Worm (Caenorhabditis elegans): ENCODE data around the gene nmur-1.

nmur-1 gene

DNA sequence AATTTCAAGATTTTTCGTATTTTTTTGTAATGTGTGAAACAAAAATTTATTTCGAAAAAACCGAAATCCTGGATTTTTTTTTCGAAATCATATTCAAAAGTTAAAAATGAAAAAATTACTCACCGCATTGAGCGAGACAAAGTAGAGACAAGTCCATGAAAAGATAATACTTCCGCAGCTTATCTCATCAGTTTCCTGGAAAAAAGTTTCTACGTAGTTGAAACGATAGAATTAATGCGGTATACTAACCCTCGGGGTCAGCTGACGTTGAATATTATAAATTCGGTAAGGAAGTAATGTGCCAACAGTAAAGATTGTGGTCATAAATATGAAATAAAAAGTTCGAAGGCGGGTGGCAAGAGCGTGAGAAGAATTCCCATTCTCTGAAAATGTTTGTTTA is 22.8 kb upstream of the nmur-1 start:
- TF ChIP-seq saeg-2 (GFP tag; IDR thresholded peaks at IDR 0.05), result no peak
- TF ChIP-seq nhr-41 (GFP tag; IDR thresholded peaks at IDR 0.05), result no peak
- TF ChIP-seq ceh-44 (GFP tag; IDR thresholded peaks at IDR 0.05), result no peak
- no peak for TF ChIP-seq hmg-1.1 (GFP tag; IDR thresholded peaks at IDR 0.05)
- no peak for TF ChIP-seq gei-8 (GFP tag; optimal IDR thresholded peaks at IDR 0.05)
- no peak for TF ChIP-seq zag-1 (tag; optimal IDR thresholded peaks at IDR 0.05)

DNA sequence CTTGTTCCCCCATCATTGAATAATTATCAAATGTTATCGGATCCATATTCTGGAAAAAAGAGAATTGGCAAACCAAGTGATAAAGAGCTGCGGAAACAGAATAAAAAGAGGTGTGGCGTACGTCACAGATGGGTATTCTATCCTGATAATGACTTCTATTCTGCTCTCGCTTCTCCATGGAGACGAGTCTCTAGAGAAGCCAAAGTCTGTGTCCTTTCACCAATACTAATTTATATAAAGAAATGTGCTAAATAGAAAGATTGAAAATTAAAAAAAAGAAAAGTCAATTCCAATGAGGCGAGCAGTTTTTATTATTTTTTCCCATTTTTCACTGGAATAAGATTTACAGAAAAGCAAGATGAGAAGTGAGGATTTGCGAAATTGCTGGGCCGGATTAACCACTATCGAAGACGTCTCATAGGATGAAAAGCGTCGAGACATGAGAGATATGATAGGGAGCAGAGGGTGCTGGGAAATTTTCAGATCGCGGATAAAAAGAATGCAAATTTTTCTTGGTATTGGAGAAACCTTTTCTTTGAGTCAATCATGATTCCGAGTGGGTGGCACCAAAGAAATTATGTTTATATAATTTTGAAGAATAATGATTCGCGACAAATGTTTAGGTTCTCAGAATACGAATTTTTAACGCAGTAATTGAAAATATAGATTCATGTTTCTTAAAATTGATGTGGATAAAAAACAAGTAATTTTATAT is 19.5 kb upstream of the nmur-1 start, which contains the start of gene aexr-3:
Gene aexr-3 (minus strand): TSS at position 51 of the 715 bp plus-strand sequence.
- no peak for TF ChIP-seq nhr-77 (tag; optimal IDR thresholded peaks at IDR 0.05)
- TF ChIP-seq lin-29 (GFP tag; IDR thresholded peaks at IDR 0.05), result no peak
- TF ChIP-seq F26F4.8 (GFP tag; conservative IDR thresholded peaks at IDR 0.05), result no peak
- no peak for TF ChIP-seq ztf-7 (tag; optimal IDR thresholded peaks at IDR 0.05)
- TF ChIP-seq aha-1 (tag), result peak; percentile 11
- TF ChIP-seq F44E2.7 (GFP tag; IDR thresholded peaks at IDR 0.05), result no peak
- TF ChIP-seq nhr-48 (tag; optimal IDR thresholded peaks at IDR 0.05), result no peak
- no peak for TF ChIP-seq zfp-3 (GFP tag; conservative IDR thresholded peaks at IDR 0.05)
- TF ChIP-seq hmg-1.1 (GFP tag; IDR thresholded peaks at IDR 0.05), result no peak
- no peak for TF ChIP-seq snpc-1.2 (GFP tag; IDR thresholded peaks at IDR 0.05)
- no peak for TF ChIP-seq Y48G9A.11 (GFP tag; IDR thresholded peaks at IDR 0.05)
- TF ChIP-seq unc-62 (GFP tag; optimal IDR thresholded peaks at IDR 0.05 in 1 of 2), result peak in 1 of 2 experiments; percentile 47
- no peak for TF ChIP-seq unc-62 (tag; optimal IDR thresholded peaks at IDR 0.05)
- TF ChIP-seq tag-97 (GFP tag; IDR thresholded peaks at IDR 0.05), result no peak
- TF ChIP-seq nhr-11 (tag; optimal IDR thresholded peaks at IDR 0.05), result peak; percentile 17
- no peak for TF ChIP-seq mdt-29 (GFP tag; IDR thresholded peaks at IDR 0.05)
- TF ChIP-seq hif-1 (tag; optimal IDR thresholded peaks at IDR 0.05), result no peak
- TF ChIP-seq snpc-4 (tag; optimal IDR thresholded peaks at IDR 0.05), result no peak

DNA sequence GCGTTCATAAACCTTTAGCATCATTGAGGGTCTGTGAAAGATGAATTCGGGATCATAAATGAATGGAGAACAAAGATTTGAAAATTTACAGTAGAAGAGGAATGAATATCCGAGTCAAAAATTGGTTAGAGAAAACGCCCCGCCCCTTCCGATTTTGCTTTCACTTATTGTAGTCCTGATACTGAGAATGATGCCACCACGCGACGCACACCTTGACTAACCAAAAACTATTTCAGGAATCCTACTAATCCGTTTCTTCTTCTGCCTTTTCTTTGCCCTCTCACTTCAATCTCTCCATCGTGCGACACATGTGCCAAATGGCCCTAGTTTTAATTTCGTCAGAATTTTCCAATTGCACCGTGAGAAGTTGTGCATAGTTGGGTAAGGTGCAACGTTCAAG is 17.3 kb upstream of the nmur-1 start:
- TF ChIP-seq aha-1 (tag) (peak; percentile 36), arid-1 (GFP tag; conservative IDR thresholded peaks at IDR 0.05) (no peak), unc-62 (GFP tag; optimal IDR thresholded peaks at IDR 0.05 in 1 of 2) (peak in 1 of 2 experiments; percentile 79), unc-62 (tag; optimal IDR thresholded peaks at IDR 0.05) (no peak)

DNA sequence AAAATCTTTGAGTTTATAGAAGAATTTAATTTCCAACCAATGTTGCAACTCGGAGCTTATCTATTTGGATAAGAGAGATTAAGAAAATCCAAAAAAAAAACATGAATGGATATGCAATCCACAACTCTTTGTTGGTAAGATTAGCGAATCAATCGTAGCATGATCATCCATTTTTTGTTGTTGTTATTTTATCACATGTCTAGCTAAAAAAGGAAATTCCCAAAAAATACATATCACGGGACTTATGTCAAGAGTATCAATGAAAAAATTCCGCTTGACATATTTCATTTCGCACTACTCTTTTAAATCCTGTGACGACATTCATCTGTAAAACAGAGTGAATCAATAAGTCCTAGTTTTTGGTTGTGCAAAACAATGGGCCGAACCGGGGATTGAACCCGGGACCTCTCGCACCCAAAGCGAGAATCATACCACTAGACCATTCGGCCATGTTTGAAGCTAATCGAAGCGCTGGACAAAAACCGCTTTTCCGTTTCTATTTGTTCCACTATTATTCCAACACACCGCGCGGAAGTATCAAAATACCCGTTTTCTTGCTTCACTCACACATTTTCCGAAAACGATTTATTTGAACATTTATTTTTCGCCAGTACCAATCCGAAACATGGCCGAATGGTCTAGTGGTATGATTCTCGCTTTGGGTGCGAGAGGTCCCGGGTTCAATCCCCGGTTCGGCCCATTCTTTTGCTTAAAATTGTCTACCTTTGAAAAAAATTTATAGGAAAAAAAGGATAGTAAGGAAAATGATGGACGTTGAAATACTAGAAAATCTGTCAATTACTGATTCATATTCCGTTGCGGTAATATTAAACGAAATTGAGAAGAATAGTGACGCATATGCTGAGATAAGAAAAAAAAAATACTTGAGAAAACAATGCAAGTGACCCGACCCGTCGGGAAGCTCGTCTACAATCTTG is 11.4 kb upstream of the nmur-1 start:
- TF ChIP-seq sdz-12 (GFP tag; optimal IDR thresholded peaks at IDR 0.05) (no peak), hlh-11 (tag; optimal IDR thresholded peaks at IDR 0.05) (no peak), dmd-6 (GFP tag; IDR thresholded peaks at IDR 0.05) (no peak), unc-39 (tag; optimal IDR thresholded peaks at IDR 0.05) (no peak), Y48G9A.11 (GFP tag; IDR thresholded peaks at IDR 0.05) (no peak), Y75B8A.6 (GFP tag; IDR thresholded peaks at IDR 0.05) (no peak), fos-1 (tag; optimal IDR thresholded peaks at IDR 0.05) (no peak), ceh-28 (tag; optimal IDR thresholded peaks at IDR 0.05) (no peak), nhr-28 (tag; optimal IDR thresholded peaks at IDR 0.05) (no peak), lin-15B (tag; optimal IDR thresholded peaks at IDR 0.05) (no peak), dve-1 (tag; optimal IDR thresholded peaks at IDR 0.05; ENCODE audit: insufficient read depth) (peak; percentile 20), lir-3 (tag; optimal IDR thresholded peaks at IDR 0.05) (peak; percentile 63), ctbp-1 (GFP tag; IDR thresholded peaks at IDR 0.05) (peak; percentile 42), hif-1 (tag; optimal IDR thresholded peaks at IDR 0.05) (no peak), daf-12 (tag; optimal IDR thresholded peaks at IDR 0.05) (no peak), unc-130 (GFP tag; optimal IDR thresholded peaks at IDR 0.05) (no peak), mep-1 (tag; optimal IDR thresholded peaks at IDR 0.05) (peak; percentile 31), rbr-2 (tag; optimal IDR thresholded peaks at IDR 0.05) (peak; percentile 24), lsy-2 (tag; optimal IDR thresholded peaks at IDR 0.05) (peak in 1 of 2 experiments; percentile 12), mxl-2 (GFP tag; conservative IDR thresholded peaks at IDR 0.05) (no peak), ama-1 (optimal IDR thresholded peaks at IDR 0.05) (no peak), dmd-9 (GFP tag; IDR thresholded peaks at IDR 0.05) (0 out of 2 replicates have a peak, but pooled peaks have one; percentile 16)
